Fruit fly (Drosophila melanogaster): Measurements from ENCODE around the gene beag.

Gene beag

DNA sequence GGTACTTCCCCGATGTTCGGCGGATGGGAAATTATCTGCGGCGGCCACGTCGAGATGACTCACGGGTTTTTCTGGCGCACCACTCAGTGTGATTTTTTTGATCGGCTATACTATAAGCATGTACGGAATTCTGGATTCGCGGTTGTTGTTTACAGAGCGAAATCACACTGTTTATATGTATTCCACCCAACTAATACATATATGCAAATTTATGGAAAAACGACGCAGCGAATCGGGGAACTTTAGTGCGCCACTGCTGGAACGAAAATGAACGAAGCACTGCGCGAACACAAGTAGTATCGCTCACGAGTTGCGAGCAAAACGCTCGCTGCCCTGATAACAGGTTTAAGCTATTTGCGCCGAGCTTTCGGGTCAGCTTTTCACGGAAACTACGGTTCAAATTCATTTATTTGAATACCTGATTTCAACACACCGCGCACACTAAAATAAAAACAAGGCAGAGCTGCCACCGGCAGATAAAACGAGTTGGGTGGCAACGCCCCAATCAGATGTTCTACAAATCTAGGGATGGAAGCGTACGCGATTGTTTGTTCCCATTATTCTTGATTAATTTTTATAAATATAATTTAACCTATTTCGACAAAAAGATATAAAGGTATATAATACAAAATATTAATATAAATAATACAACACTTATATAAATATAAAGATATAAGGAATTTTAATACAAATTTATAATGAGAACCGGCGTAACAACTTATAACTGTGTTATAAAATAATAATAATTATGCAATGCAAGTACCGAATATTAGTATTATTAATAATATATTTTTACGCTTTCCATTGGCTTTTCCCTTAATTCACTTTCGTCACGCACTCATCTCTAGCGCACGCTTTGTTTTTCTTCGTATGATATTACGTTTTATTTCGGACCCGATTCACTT is 17.1 kb downstream of the beag start, which contains the start of gene Rel:
Gene Rel (minus strand): TSS at position 417 of the 905 bp plus-strand sequence.
- no peak for TF ChIP-seq psq (optimal IDR thresholded peaks at IDR 0.05)
- no peak for TF ChIP-seq Sin3A (optimal IDR thresholded peaks at IDR 0.05)
- TF ChIP-seq ttk (optimal IDR thresholded peaks at IDR 0.05) = no peak
- TF ChIP-seq h (optimal IDR thresholded peaks at IDR 0.05) = no peak
- no peak for TF ChIP-seq insv (optimal IDR thresholded peaks at IDR 0.05)
- no peak for TF ChIP-seq Myc (optimal IDR thresholded peaks at IDR 0.05)

DNA sequence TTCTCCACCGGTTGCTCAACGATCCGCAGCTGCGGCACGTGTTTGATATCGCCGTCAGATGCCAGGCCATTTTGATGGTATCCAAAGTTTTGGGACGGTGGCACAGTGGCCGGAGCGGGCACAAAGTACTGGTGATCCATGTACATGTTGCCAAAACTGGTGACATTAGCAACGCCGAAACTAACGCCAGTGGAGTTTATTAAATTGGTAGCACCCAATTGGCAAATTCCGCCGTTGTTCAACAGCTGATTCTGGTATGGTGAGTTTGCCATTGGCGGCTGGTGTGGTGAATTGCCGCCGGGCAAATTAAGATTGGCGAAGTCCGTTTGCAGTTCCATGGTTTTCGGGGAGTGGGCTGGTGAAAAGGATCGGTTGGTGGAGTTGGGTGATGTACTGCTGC is 17.9 kb downstream of the beag start:
- TF ChIP-seq psq (optimal IDR thresholded peaks at IDR 0.05) (no peak), ttk (optimal IDR thresholded peaks at IDR 0.05) (no peak), insv (optimal IDR thresholded peaks at IDR 0.05) (no peak), h (optimal IDR thresholded peaks at IDR 0.05) (no peak), Sin3A (optimal IDR thresholded peaks at IDR 0.05) (no peak), Myc (optimal IDR thresholded peaks at IDR 0.05) (no peak)

DNA sequence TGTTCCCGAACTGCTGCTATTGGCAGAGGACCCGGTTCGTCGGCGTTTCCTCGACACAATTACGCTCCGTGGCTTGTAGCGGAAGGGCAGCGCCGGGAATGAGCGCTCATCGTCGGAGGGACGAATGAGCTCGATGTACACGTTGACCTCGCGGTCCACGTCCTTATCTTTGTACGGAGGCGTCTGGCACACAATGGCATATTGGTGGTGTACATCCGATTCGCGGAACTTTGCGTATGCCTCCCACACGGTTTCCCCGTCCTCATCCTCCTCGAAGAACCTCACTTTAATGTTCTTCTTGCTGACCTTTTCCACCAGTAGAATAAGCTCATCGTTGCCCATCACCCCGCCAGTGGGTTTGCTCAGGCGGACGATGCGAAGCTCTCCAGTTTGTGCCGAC is 19.1 kb downstream of the beag start:
- TF ChIP-seq h (optimal IDR thresholded peaks at IDR 0.05) (no peak), insv (optimal IDR thresholded peaks at IDR 0.05) (no peak), ttk (optimal IDR thresholded peaks at IDR 0.05) (no peak), psq (optimal IDR thresholded peaks at IDR 0.05) (no peak), Myc (optimal IDR thresholded peaks at IDR 0.05) (no peak), Sin3A (optimal IDR thresholded peaks at IDR 0.05) (no peak)

DNA sequence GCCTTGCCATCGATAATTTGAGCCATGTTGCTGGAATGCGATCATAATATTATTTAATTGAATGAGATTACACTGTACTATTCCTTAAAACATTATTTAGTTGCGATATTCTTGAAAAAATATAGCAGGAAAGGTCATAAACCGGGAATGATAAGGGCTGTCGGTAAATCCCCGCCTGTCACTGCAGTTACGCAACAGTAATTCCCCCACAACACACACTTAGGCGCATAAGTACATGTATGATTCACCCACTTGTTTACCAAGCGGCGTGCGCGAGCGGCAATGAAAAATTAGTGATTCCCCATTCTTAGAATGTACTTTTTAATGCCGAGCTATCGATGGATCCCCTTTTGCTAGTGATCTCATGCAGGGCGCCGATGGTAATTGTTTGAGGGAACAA is 21.3 kb downstream of the beag start:
- no peak for TF ChIP-seq h (optimal IDR thresholded peaks at IDR 0.05)
- TF ChIP-seq Sin3A (optimal IDR thresholded peaks at IDR 0.05) = no peak
- no peak for TF ChIP-seq psq (optimal IDR thresholded peaks at IDR 0.05)
- TF ChIP-seq ttk (optimal IDR thresholded peaks at IDR 0.05) = no peak
- no peak for TF ChIP-seq Myc (optimal IDR thresholded peaks at IDR 0.05)
- TF ChIP-seq insv (optimal IDR thresholded peaks at IDR 0.05) = no peak

DNA sequence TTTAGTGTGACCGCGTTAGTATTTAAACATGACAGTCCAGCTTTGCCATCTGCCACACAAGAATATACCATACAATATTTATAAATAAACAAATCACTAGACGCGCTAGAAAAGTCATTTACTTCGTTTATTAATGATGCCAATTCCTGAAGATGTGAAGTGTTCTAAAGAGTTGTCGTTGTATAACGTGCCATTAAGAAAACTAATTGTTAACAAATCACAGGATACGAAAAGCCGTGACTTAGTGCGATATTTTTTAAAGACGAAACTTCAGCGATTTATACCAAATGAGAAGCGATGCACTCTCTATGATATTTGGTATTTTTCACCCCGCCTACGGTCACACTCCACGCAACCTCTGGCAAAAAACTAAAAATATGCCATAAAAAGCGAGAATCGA is 25.4 kb downstream of the beag start, which contains the start of gene neur:
Gene neur (minus strand): TSS at position 24 of the 400 bp plus-strand sequence.
- TF ChIP-seq psq (optimal IDR thresholded peaks at IDR 0.05) = no peak
- no peak for TF ChIP-seq Myc (optimal IDR thresholded peaks at IDR 0.05)
- TF ChIP-seq ttk (optimal IDR thresholded peaks at IDR 0.05) = no peak
- TF ChIP-seq h (optimal IDR thresholded peaks at IDR 0.05) = no peak
- TF ChIP-seq Sin3A (optimal IDR thresholded peaks at IDR 0.05) = no peak
- no peak for TF ChIP-seq insv (optimal IDR thresholded peaks at IDR 0.05)

DNA sequence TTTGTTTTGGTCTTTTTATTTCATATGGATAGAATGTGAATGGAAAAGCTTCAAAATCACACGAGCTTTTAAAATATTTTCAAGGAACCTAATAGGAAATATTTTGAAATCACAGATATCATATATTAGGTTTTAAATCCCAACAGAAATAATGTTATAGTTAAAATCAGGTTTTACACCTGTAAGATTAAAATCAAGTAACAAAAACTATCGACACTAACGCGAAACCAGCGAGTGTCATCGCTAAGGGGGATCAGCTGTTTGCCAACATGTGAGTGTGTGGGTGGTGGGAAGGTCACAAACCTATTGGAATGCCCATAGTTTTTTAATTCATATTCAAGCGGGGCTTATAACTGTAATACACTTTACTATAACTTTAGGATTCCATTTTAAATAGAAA is 26.2 kb downstream of the beag start, which contains the start of gene hyx:
Gene hyx (plus strand): TSS at position 109 of the 400 bp plus-strand sequence.
- TF ChIP-seq Myc (optimal IDR thresholded peaks at IDR 0.05) (no peak), Sin3A (optimal IDR thresholded peaks at IDR 0.05) (no peak), psq (optimal IDR thresholded peaks at IDR 0.05) (no peak), h (optimal IDR thresholded peaks at IDR 0.05) (no peak), ttk (optimal IDR thresholded peaks at IDR 0.05) (no peak), insv (optimal IDR thresholded peaks at IDR 0.05) (no peak)

DNA sequence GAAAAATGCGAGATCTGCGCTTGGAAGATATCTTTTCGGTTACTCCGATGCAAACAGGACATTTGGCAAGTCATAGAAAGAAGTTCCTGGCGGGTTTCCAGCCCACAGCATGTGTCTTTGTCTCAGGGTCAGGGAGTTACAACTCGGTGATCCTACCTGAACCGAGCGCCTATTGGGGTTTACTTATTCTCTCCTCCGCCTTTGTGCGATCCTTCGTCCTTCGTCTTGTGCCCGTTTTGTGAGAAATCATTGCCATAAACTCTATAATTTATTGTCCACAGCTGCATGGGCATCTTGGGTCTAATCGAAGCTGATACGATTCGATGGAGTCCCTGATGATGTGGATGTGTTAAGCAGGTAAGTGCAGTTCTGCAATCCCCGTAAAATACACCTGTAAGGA is 26.9 kb downstream of the beag start:
- TF ChIP-seq Myc (optimal IDR thresholded peaks at IDR 0.05) (no peak), ttk (optimal IDR thresholded peaks at IDR 0.05) (no peak), h (optimal IDR thresholded peaks at IDR 0.05) (no peak), psq (optimal IDR thresholded peaks at IDR 0.05) (no peak), Sin3A (optimal IDR thresholded peaks at IDR 0.05) (no peak), insv (optimal IDR thresholded peaks at IDR 0.05) (no peak)

DNA sequence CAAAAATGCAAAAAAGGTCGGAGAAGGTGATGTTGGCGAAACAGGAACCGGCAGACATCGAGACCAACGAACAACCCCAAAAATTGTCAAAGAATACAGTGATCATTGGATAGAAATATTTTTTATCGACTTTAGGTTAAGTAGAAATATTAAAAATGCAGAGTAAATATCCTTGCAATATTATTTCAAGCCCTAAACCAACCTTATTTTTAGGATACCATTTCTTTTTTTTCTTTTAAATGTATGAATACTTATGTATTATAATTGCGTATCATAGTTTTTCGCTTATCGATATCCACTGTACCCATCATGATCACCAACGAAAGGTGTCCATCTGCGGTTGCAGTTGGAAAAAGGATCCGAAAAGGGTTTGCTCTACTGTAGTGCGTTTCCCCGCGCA is 29.6 kb downstream of the beag start:
- no peak for TF ChIP-seq ttk (optimal IDR thresholded peaks at IDR 0.05)
- TF ChIP-seq Sin3A (optimal IDR thresholded peaks at IDR 0.05) = no peak
- no peak for TF ChIP-seq psq (optimal IDR thresholded peaks at IDR 0.05)

DNA sequence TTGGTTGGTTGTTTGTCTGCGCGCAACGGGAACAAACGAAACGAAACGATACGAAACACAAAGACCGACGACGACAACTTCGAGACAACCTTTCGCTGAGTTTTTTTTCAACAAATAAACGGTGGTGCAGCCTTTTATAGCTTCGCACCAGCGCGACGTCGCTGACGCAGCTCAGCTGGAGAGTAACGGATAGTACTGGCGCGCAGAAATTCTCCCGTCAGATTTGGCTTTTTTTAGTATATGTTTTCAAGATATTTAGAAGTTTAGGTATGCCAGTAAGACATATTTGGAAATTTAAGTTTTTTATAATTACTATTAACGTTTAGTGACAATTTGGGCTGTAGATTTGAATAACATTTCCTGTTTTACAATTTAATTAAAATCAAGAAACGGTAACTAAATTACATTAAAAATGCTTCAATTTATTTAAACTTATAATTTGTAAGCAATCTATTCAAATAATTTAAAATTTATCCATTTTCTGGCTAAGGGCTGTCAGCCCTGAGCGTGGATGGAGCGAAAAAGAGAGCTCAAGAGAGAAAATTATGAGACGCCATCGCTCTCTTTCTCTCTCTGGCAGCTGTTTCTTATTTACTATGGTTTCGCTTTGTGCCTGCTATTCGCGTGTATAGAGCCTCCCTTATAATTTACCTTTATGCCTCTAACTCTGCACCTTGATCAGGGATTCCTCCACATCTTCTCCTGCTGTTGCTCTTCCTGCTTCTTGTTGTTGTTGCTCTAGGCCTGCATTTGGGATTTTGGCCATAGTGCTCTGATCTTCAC is 31.1 kb downstream of the beag start:
- TF ChIP-seq psq (optimal IDR thresholded peaks at IDR 0.05) (no peak), Myc (optimal IDR thresholded peaks at IDR 0.05) (no peak), Sin3A (optimal IDR thresholded peaks at IDR 0.05) (no peak)

DNA sequence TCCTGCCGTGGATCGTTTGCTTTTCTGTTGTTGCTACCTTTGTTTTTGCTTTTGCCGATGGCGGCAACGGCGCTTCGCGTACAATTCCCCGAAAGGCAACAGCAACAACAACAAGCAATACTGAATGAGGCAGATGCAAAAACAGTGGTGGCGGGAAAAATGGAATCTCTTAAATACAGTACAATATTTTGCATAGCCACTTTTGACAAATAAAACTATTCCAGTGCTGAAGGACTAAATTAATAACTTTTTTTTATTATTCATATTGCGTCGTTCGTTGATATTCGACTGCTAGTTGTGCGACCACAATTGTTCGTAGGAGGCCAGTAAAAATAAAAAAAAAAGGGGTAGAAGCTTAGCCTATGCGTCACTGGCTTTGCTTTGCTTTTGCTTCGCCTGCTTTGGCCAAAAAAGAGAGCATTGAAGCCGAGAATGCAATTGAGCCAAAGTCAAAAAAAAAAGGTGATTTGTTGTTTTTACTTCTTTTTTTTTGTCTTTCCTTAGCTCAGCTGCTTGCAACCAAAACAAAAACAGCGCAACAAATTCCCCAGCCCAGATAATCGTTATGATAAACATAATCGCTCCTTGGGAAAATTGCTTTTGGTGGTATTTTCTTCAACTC is 33.0 kb downstream of the beag start:
- no peak for TF ChIP-seq h (optimal IDR thresholded peaks at IDR 0.05)
- TF ChIP-seq ttk (optimal IDR thresholded peaks at IDR 0.05) = no peak
- TF ChIP-seq insv (optimal IDR thresholded peaks at IDR 0.05) = no peak
- no peak for TF ChIP-seq psq (optimal IDR thresholded peaks at IDR 0.05)
- no peak for TF ChIP-seq Myc (optimal IDR thresholded peaks at IDR 0.05)
- no peak for TF ChIP-seq Sin3A (optimal IDR thresholded peaks at IDR 0.05)

DNA sequence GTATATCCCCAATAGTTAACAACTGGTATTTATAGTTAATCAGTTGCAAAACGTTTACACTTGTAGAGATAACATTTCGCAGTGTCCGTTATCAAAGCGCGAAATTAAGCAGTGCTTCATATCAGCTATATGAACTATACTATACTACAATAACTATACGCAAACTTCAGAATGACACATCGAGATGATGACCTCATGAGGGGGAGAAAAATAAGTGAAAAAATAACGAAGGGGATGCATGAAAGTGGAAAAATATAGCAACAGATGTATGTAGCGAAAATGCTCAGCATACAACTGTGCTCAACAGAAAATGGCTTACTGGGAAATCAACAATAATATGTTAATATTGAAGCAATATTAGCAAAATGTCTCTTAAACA is 34.1 kb downstream of the beag start:
- TF ChIP-seq h (optimal IDR thresholded peaks at IDR 0.05) (no peak), ttk (optimal IDR thresholded peaks at IDR 0.05) (no peak), insv (optimal IDR thresholded peaks at IDR 0.05) (no peak), psq (optimal IDR thresholded peaks at IDR 0.05) (no peak), Myc (optimal IDR thresholded peaks at IDR 0.05) (no peak), Sin3A (optimal IDR thresholded peaks at IDR 0.05) (no peak)
